Worm (Caenorhabditis elegans): Measurements from ENCODE around the gene cpg-4.

ce11 chrV:5954747-5955146 lies 41.5 kb upstream of the cpg-4 start, which contains the start of gene M03F8.6:
- no peak for TF ChIP-seq nhr-11 (tag; optimal IDR thresholded peaks at IDR 0.05)
- no peak for TF ChIP-seq nhr-28 (tag; optimal IDR thresholded peaks at IDR 0.05)
- TF ChIP-seq T26A8.4 (GFP tag; IDR thresholded peaks at IDR 0.05) = no peak
- no peak for TF ChIP-seq lir-3 (tag; optimal IDR thresholded peaks at IDR 0.05)
- no peak for TF ChIP-seq lin-1 (GFP tag; IDR thresholded peaks at IDR 0.05)
- no peak for TF ChIP-seq mxl-3 (GFP tag; optimal IDR thresholded peaks at IDR 0.05)
- TF ChIP-seq daf-16 (GFP tag; optimal IDR thresholded peaks at IDR 0.05) = no peak
- no peak for TF ChIP-seq daf-16 (tag; optimal IDR thresholded peaks at IDR 0.05)
- TF ChIP-seq unc-62 (GFP tag; optimal IDR thresholded peaks at IDR 0.05 in 1 of 2) = no peak
- TF ChIP-seq unc-62 (tag; optimal IDR thresholded peaks at IDR 0.05) = no peak
- TF ChIP-seq dmd-9 (GFP tag; IDR thresholded peaks at IDR 0.05) = no peak
- TF ChIP-seq mdt-29 (GFP tag; IDR thresholded peaks at IDR 0.05) = no peak
- TF ChIP-seq ama-1 (optimal IDR thresholded peaks at IDR 0.05) = no peak
